Fruit fly (Drosophila melanogaster) whole organism, embryonic: ENCODE measurements around the gene Tim8.

Source experiments
- Bgb ChIP-seq: fragments of 200-800 bp; sonication (Bioruptor generic); IDR thresholded peaks from 2 replicates; pipeline ENCODE4 v1.3.6; 2022; ENCODE audit warnings: missing biosample characterization, missing genetic modification characterization; ENCODE audit not compliant: partially characterized antibody
- CG11560 ChIP-seq: fragments of 200-800 bp; sonication (Bioruptor generic); IDR thresholded peaks from 3 replicates; pipeline ENCODE4 v1.3.6; 2022; ENCODE audit warnings: missing biosample characterization, missing genetic modification characterization
- CG12104 ChIP-seq: fragments of 200-800 bp; sonication (Bioruptor generic); optimal IDR thresholded peaks from 3 replicates; lab custom pipeline; 2016; ENCODE audit warnings: missing biosample characterization, missing genetic modification characterization
- CG12219 ChIP-seq: fragments of 200-800 bp; sonication (Bioruptor generic); optimal IDR thresholded peaks from 3 replicates; lab custom pipeline; 2018; ENCODE audit warnings: missing biosample characterization, mild to moderate bottlenecking, missing genetic modification characterization
- CG1233 ChIP-seq: fragments of 200-800 bp; sonication (Bioruptor generic); optimal IDR thresholded peaks from 4 replicates; lab custom pipeline; 2018; ENCODE audit warnings: missing biosample characterization, mild to moderate bottlenecking, missing genetic modification characterization
- CG15479 ChIP-seq: fragments of 200-800 bp; sonication (Bioruptor generic); optimal IDR thresholded peaks from 3 replicates; lab custom pipeline; 2019; ENCODE audit warnings: missing biosample characterization, mild to moderate bottlenecking, missing genetic modification characterization, moderate library complexity
- CG16863 ChIP-seq: fragments of 200-800 bp; sonication (Bioruptor generic); optimal IDR thresholded peaks from 3 replicates; lab custom pipeline; 2016; ENCODE audit warnings: missing biosample characterization, missing genetic modification characterization
- CG1792 ChIP-seq: fragments of 200-800 bp; sonication (Bioruptor generic); optimal IDR thresholded peaks from 2 replicates; lab custom pipeline; 2016; ENCODE audit warnings: missing biosample characterization, missing genetic modification characterization
- CG30020 ChIP-seq: fragments of 200-800 bp; optimal IDR thresholded peaks from 2 replicates; lab custom pipeline; 2019; ENCODE audit warnings: missing biosample characterization, mild to moderate bottlenecking, missing genetic modification characterization, moderate library complexity
- CG3065 ChIP-seq: fragments of 200-800 bp; sonication (Bioruptor generic); optimal IDR thresholded peaks from 2 replicates; lab custom pipeline; 2016; ENCODE audit warnings: missing biosample characterization, missing genetic modification characterization
- CG3163 ChIP-seq: fragments of 200-800 bp; sonication (Bioruptor generic); optimal IDR thresholded peaks from 3 replicates; lab custom pipeline; 2016; ENCODE audit warnings: missing biosample characterization, missing genetic modification characterization
- CG3838 ChIP-seq: fragments of 200-800 bp; sonication (Bioruptor generic); optimal IDR thresholded peaks from 3 replicates; lab custom pipeline; 2016; ENCODE audit warnings: missing biosample characterization, missing genetic modification characterization
- CG6689 ChIP-seq: fragments of 200-800 bp; sonication (Bioruptor generic); IDR thresholded peaks from 2 replicates; pipeline ENCODE4 v1.3.6; 2022; ENCODE audit warnings: missing biosample characterization, missing genetic modification characterization
- CG8089 ChIP-seq: fragments of 200-800 bp; sonication (Bioruptor generic); optimal IDR thresholded peaks from 3 replicates; lab custom pipeline; 2016; ENCODE audit warnings: missing biosample characterization, missing genetic modification characterization
- CG9437 ChIP-seq: fragments of 200-800 bp; sonication (Bioruptor generic); optimal IDR thresholded peaks from 2 replicates; lab custom pipeline; 2018; ENCODE audit warnings: missing biosample characterization, mild to moderate bottlenecking, missing genetic modification characterization
- Dfd ChIP-seq, 2 experiments: fragments of >200 bp; optimal IDR thresholded peaks; 2 replicates each; lab custom pipeline; 2017; ENCODE audit warnings: missing biosample characterization in 2 of 2, missing genetic modification characterization in 2 of 2
- Gsc ChIP-seq: fragments of 200-800 bp; sonication (Bioruptor generic); IDR thresholded peaks from 2 replicates; pipeline ENCODE4 v1.3.6; 2022; ENCODE audit warnings: missing biosample characterization, missing genetic modification characterization
- Hr3 ChIP-seq: fragments of 200-800 bp; sonication (Bioruptor generic); optimal IDR thresholded peaks from 3 replicates; lab custom pipeline; 2016; ENCODE audit warnings: missing biosample characterization, missing genetic modification characterization
- Hsf ChIP-seq: fragments of 200-800 bp; sonication (Bioruptor generic); optimal IDR thresholded peaks from 3 replicates; lab custom pipeline; 2016; ENCODE audit warnings: missing biosample characterization, missing genetic modification characterization
- Jarid2 ChIP-seq: fragments of 200-800 bp; sonication (Bioruptor generic); optimal IDR thresholded peaks from 3 replicates; lab custom pipeline; 2017; ENCODE audit warnings: mild to moderate bottlenecking, missing biosample characterization, missing genetic modification reagents, missing genetic modification characterization
- Kr ChIP-seq: fragments of 200-800 bp; sonication (Bioruptor generic); optimal IDR thresholded peaks from 2 replicates; lab custom pipeline; 2017; ENCODE audit warnings: missing biosample characterization, mild to moderate bottlenecking, missing genetic modification characterization
- Mrtf ChIP-seq: fragments of 200-800 bp; sonication (Bioruptor generic); IDR thresholded peaks from 3 replicates; pipeline ENCODE4 v1.3.6; 2022; ENCODE audit warnings: missing biosample characterization, missing genetic modification characterization
- NC2α ChIP-seq: fragments of 200-800 bp; sonication (Bioruptor generic); optimal IDR thresholded peaks from 2 replicates; lab custom pipeline; 2016; ENCODE audit warnings: missing biosample characterization, missing genetic modification characterization
- NFAT ChIP-seq: fragments of 200-800 bp; sonication (Bioruptor generic); IDR thresholded peaks from 2 replicates; pipeline ENCODE4 v1.3.6; 2022; ENCODE audit warnings: missing biosample characterization, missing genetic modification characterization
- Rx ChIP-seq: fragments of 200-800 bp; sonication (Bioruptor generic); IDR thresholded peaks from 2 replicates; pipeline ENCODE4 v1.3.6; 2022; ENCODE audit warnings: missing biosample characterization, missing genetic modification characterization
- Scr ChIP-seq: fragments of 200-800 bp; sonication (Bioruptor generic); IDR thresholded peaks from 2 replicates; pipeline ENCODE4 v1.3.6; 2022; ENCODE audit warnings: missing biosample characterization, missing genetic modification characterization; ENCODE audit not compliant: partially characterized antibody
- Spps ChIP-seq: fragments of 200-800 bp; sonication (Bioruptor generic); optimal IDR thresholded peaks from 2 replicates; lab custom pipeline; 2018; ENCODE audit warnings: missing biosample characterization, mild to moderate bottlenecking, missing genetic modification characterization
- Tbp ChIP-seq: fragments of >200 bp; optimal IDR thresholded peaks from 2 replicates; lab custom pipeline; 2018; ENCODE audit warnings: missing biosample characterization, missing genetic modification characterization
- ab ChIP-seq: fragments of 200-800 bp; sonication (Bioruptor generic); optimal IDR thresholded peaks from 2 replicates; lab custom pipeline; 2016; ENCODE audit warnings: missing biosample characterization, missing genetic modification characterization
- aop ChIP-seq: fragments of 200-800 bp; sonication (Bioruptor generic); IDR thresholded peaks from 2 replicates; pipeline ENCODE4 v1.3.6; 2022; ENCODE audit warnings: missing biosample characterization, missing genetic modification characterization
- az2 ChIP-seq: fragments of 200-800 bp; sonication (Bioruptor generic); optimal IDR thresholded peaks from 3 replicates; lab custom pipeline; 2016; ENCODE audit warnings: missing biosample characterization, missing genetic modification characterization
- chm ChIP-seq: fragments of 200-800 bp; sonication (Bioruptor generic); IDR thresholded peaks from 2 replicates; pipeline ENCODE4 v1.3.6; 2022; ENCODE audit warnings: missing biosample characterization, missing genetic modification characterization
- croc ChIP-seq: fragments of 200-800 bp; sonication (Bioruptor generic); conservative IDR thresholded peaks from 3 replicates; pipeline ENCODE4 v1.3.6; 2022; ENCODE audit warnings: missing biosample characterization, missing genetic modification characterization
- da ChIP-seq: fragments of 200-800 bp; sonication (Bioruptor generic); optimal IDR thresholded peaks from 2 replicates; lab custom pipeline; 2016; ENCODE audit warnings: missing biosample characterization, missing genetic modification characterization
- danr ChIP-seq: fragments of 200-800 bp; sonication (Bioruptor generic); IDR thresholded peaks from 2 replicates; pipeline ENCODE4 v1.3.6; 2022; ENCODE audit warnings: missing biosample characterization, missing genetic modification characterization
- fru ChIP-seq: fragments of >200 bp; optimal IDR thresholded peaks from 2 replicates; lab custom pipeline; 2017
- fu2 ChIP-seq: fragments of 200-800 bp; sonication (Bioruptor generic); optimal IDR thresholded peaks from 2 replicates; lab custom pipeline; 2016; ENCODE audit warnings: missing biosample characterization, missing genetic modification characterization
- grau ChIP-seq: fragments of 200-800 bp; optimal IDR thresholded peaks from 3 replicates; lab custom pipeline; 2019; ENCODE audit warnings: missing biosample characterization, mild to moderate bottlenecking, missing genetic modification characterization, moderate library complexity
- hb ChIP-seq: fragments of 200-800 bp; sonication (Bioruptor generic); IDR thresholded peaks from 3 replicates; pipeline ENCODE4 v1.3.6; 2022; ENCODE audit warnings: missing biosample characterization, missing genetic modification characterization; ENCODE audit not compliant: partially characterized antibody
- hth ChIP-seq: fragments of >200 bp; optimal IDR thresholded peaks from 2 replicates; lab custom pipeline; 2017; ENCODE audit warnings: inconsistent platforms
- knrl ChIP-seq: fragments of 200-800 bp; sonication (Bioruptor generic); IDR thresholded peaks from 3 replicates; pipeline ENCODE4 v1.3.6; 2022; ENCODE audit warnings: missing biosample characterization, missing genetic modification characterization; ENCODE audit not compliant: partially characterized antibody
- lbe ChIP-seq: fragments of 200-800 bp; sonication (Bioruptor generic); optimal IDR thresholded peaks from 2 replicates; lab custom pipeline; 2016; ENCODE audit warnings: missing biosample characterization, mild to moderate bottlenecking, missing genetic modification characterization
- nmo ChIP-seq: fragments of 200-800 bp; sonication (Bioruptor generic); optimal IDR thresholded peaks from 2 replicates; lab custom pipeline; 2018; ENCODE audit warnings: missing biosample characterization, mild to moderate bottlenecking, missing genetic modification characterization, moderate library complexity
- nom ChIP-seq: fragments of 200-800 bp; sonication (Bioruptor generic); optimal IDR thresholded peaks from 2 replicates; lab custom pipeline; 2017; ENCODE audit warnings: missing biosample characterization, missing genetic modification characterization, mild to moderate bottlenecking, moderate library complexity, missing genetic modification reagents
- pan ChIP-seq, 4 experiments: fragments of >200 bp in 3 of 4; fragments of 200-800 bp in 1 of 4; sonication (Bioruptor generic) in 1 of 4; optimal IDR thresholded peaks in 3 of 4; IDR thresholded peaks in 1 of 4; 2 replicates each; pipeline versions ENCODE4 v1.3.6 to Lab custom; 2017 to 2022; ENCODE audit warnings: missing biosample characterization in 2 of 4, missing genetic modification characterization in 2 of 4, mixed read lengths in 1 of 4
- sens ChIP-seq: fragments of 200-800 bp; sonication (Bioruptor generic); peaks from one replicate; lab custom pipeline; 2016; ENCODE audit warnings: missing biosample characterization, missing genetic modification characterization
- tup ChIP-seq: fragments of 200-800 bp; sonication (Bioruptor generic); optimal IDR thresholded peaks from 2 replicates; lab custom pipeline; 2016; ENCODE audit warnings: missing biosample characterization, mild to moderate bottlenecking, missing genetic modification characterization, moderate library complexity
- unc-4 ChIP-seq: fragments of 200-800 bp; sonication (Bioruptor generic); IDR thresholded peaks from 2 replicates; pipeline ENCODE4 v1.3.6; 2022; ENCODE audit warnings: missing biosample characterization, missing genetic modification characterization; ENCODE audit not compliant: partially characterized antibody

Tim8 gene

DNA sequence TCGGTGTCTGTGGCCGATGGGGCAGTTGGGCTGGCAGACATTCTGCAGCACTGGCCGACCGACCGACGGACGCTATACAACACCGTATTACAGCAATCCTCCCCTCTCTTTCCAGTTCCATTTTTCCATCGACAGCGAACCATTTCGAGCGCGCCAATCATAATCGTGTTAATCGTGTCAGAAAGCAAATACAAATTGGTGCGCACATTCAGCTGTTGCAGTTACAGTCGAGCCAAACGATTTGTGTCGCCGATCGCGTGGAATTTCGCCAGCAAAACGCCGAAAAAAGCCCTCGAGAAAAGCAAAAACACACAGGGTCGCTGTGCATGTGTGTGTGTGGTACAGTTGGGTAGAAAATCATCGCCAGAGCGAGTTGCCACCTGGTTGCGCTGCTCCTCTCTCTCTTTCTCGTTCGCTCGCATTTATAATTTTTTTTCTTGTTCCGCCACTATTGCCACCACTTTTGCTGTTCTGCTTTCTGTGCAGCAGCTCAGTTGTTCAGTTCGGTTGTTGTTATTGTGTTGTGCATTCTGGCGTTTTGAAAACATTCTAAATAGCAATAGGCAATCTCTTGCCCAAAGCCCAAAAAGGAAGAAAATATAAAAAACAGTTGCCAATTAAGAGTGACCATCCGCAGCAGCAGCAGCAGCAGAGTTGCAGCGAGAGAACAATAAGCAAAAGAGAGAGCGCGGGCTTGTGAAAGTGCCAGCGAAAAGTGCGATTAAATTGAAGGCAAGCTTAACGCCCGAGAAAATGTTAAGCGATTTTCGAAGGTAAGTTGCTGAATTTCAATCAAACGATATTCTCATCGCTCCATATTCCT, 17.5 kb upstream of the Tim8 start, which contains the start of gene CG1737 (continued):
- TF ChIP-seq NC2α (no peak), CG3163 (no peak), lbe (GFP tag; lab: Kevin White, UChicago) (no peak), CG15479 (GFP tag; lab: Kevin White, UChicago) (peak; percentile 56), nom (peak; percentile 32), fu2 (GFP tag; lab: Kevin White, UChicago) (no peak), chm (GFP tag; lab: Robert Waterston, UW) (no peak), nmo (GFP tag; lab: Kevin White, UChicago) (no peak), NFAT (GFP tag; lab: Robert Waterston, UW) (peak; percentile 43; the same call in 1 of the 2 replicates), Hsf (no peak), Bgb (no peak)

DNA sequence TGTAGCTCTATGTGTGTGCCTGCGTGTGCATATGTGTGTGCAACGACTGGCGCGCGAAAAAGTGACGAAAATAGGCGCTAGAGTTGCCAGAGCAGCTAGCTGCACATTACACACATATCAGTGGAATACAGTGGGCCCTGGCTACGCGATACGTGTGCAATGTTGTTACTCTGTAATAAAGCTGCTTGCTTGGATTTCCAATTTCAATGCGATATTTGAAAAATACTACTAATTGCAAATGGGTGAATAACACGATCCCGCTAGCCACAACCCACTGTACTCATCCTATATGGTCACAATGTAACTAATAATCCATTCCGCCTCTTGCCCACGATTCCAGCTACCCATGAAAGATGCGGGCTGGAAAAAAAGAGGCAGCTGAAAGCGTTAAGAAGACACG, 16.9 kb upstream of the Tim8 start:
- TF ChIP-seq CG3838 (GFP tag; lab: Kevin White, UChicago) (peak; percentile 77), danr (GFP tag; lab: Robert Waterston, UW) (peak; percentile 92), CG12104 (peak; percentile 81), aop (peak; percentile 86), Gsc (GFP tag; lab: Robert Waterston, UW) (peak; percentile 84), grau (tag; lab: Kevin White, UChicago) (peak; percentile 99), sens (peak; percentile 97), az2 (peak; percentile 93), Spps (tag; lab: Kevin White, UChicago) (peak; percentile 68), Hr3 (GFP tag; lab: Kevin White, UChicago) (peak; percentile 89), CG11560 (peak; percentile 82; the same call in 2 of the 3 replicates), croc (GFP tag; lab: Robert Waterston, UW) (peak; percentile 89), CG9437 (GFP tag; lab: Kevin White, UChicago) (peak; percentile 82), CG1792 (peak; percentile 87), CG1233 (GFP tag; lab: Kevin White, UChicago) (peak; percentile 91), CG6689 (GFP tag; lab: Robert Waterston, UW) (peak; percentile 94), Mrtf (GFP tag; lab: Robert Waterston, UW) (peak; percentile 96), hb (no peak), chm (GFP tag; lab: Robert Waterston, UW) (peak; percentile 97), CG12219 (peak; percentile 95), da (GFP tag; lab: Kevin White, UChicago) (peak; percentile 76), pan (optimal IDR thresholded peaks at IDR 0.05; lab: Kevin White, UChicago) (no peak), pan (GFP tag; optimal IDR thresholded peaks at IDR 0.05 in 1 of 2, IDR thresholded peaks at IDR 0.05 in 1 of 2) (peak in 1 of 2 experiments; percentile 96), CG30020 (peak; percentile 50), knrl (GFP tag; lab: Robert Waterston, UW) (no peak), CG8089 (GFP tag; lab: Kevin White, UChicago) (peak; percentile 88), Kr (GFP tag; lab: Kevin White, UChicago) (no peak), Hsf (peak; percentile 96), fru (no peak), Scr (no peak), hth (no peak), tup (peak; percentile 78), unc-4 (GFP tag; lab: Robert Waterston, UW) (no peak), Tbp (no peak), Dfd (GFP tag; optimal IDR thresholded peaks at IDR 0.05; lab: Kevin White, UChicago) (no peak), CG3163 (peak; percentile 74), CG3065 (GFP tag; lab: Kevin White, UChicago) (peak; percentile 68), ab (GFP tag; lab: Kevin White, UChicago) (peak; percentile 81), Rx (GFP tag; lab: Robert Waterston, UW) (peak; percentile 94), Jarid2 (GFP tag; lab: Kevin White, UChicago) (no peak), CG16863 (GFP tag; lab: Kevin White, UChicago) (peak; percentile 93)
